Worm (Caenorhabditis elegans): ENCODE measurements around the gene mvk-1.

The mvk-1 gene

DNA sequence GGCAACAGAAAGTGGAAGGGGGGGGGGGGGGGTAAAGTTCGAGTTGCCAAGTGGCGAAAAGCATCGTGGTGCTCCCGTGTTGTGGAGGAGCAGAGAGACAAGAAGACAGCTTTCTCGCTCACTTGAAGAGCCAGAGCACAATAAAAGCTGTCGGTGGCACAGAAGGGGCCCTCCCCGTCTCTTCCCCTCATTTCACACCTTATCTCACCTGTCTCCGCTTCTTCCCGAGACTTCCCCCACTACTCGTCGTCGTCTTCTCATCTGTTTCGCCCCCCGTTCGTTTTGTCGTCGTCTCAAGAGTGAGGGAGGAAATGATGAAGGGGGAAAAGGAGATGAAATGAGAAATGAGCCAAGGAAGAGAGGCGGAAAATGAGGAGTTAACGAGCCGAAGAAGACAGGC lies 2.4 kb upstream of the mvk-1 start:
- TF ChIP-seq egrh-3 (GFP tag; IDR thresholded peaks at IDR 0.05) (peak; percentile 56; the same call in 1 of the 2 replicates), atf-7 (tag; optimal IDR thresholded peaks at IDR 0.05) (no peak), pbrm-1 (GFP tag; IDR thresholded peaks at IDR 0.05) (no peak), T26A5.8 (tag; optimal IDR thresholded peaks at IDR 0.05) (no peak), Y53F4B.3 (GFP tag; IDR thresholded peaks at IDR 0.05) (no peak), nhr-80 (tag; optimal IDR thresholded peaks at IDR 0.05) (no peak), bed-1 (GFP tag; IDR thresholded peaks at IDR 0.05) (no peak), akir-1 (GFP tag; optimal IDR thresholded peaks at IDR 0.05) (no peak), nhr-90 (tag; optimal IDR thresholded peaks at IDR 0.05) (no peak), lir-1 (GFP tag; conservative IDR thresholded peaks at IDR 0.05) (no peak), lin-26 (GFP tag; IDR thresholded peaks at IDR 0.05) (no peak), repo-1 (tag; optimal IDR thresholded peaks at IDR 0.05) (no peak), ztf-28 (GFP tag; IDR thresholded peaks at IDR 0.05) (no peak), F55B11.4 (tag; optimal IDR thresholded peaks at IDR 0.05; ENCODE audit: borderline replicate concordance, insufficient read depth) (no peak), ZK185.1 (tag; optimal IDR thresholded peaks at IDR 0.05; ENCODE audit: poor library complexity, severe bottlenecking) (no peak), attf-6 (GFP tag; IDR thresholded peaks at IDR 0.05) (no peak), let-526 (GFP tag; IDR thresholded peaks at IDR 0.05) (no peak), F23B12.7 (tag; optimal IDR thresholded peaks at IDR 0.05; ENCODE audit: insufficient read depth) (no peak), sdz-38 (tag; optimal IDR thresholded peaks at IDR 0.05) (no peak), mcd-1 (GFP tag; IDR thresholded peaks at IDR 0.05) (no peak), zim-3 (tag; optimal IDR thresholded peaks at IDR 0.05) (no peak), F52B5.7 (tag; optimal IDR thresholded peaks at IDR 0.05) (no peak), aptf-3 (GFP tag; IDR thresholded peaks at IDR 0.05) (no peak), ceh-27 (GFP tag; optimal IDR thresholded peaks at IDR 0.05) (no peak), dox-1 (GFP tag; IDR thresholded peaks at IDR 0.05) (peak; percentile 29; the same call in 1 of the 2 replicates), bed-2 (GFP tag; IDR thresholded peaks at IDR 0.05) (no peak), nfyb-1 (GFP tag; IDR thresholded peaks at IDR 0.05) (no peak), ztf-22 (GFP tag; optimal IDR thresholded peaks at IDR 0.05) (no peak), T07F8.4 (tag; optimal IDR thresholded peaks at IDR 0.05) (no peak), ccch-3 (GFP tag; optimal IDR thresholded peaks at IDR 0.05) (no peak), snpc-3.4 (tag; optimal IDR thresholded peaks at IDR 0.05) (no peak), zfh-2 (GFP tag; conservative IDR thresholded peaks at IDR 0.05) (peak; percentile 90), F49E8.2 (tag; optimal IDR thresholded peaks at IDR 0.05; ENCODE audit: insufficient read depth) (no peak), somi-1 (GFP tag; optimal IDR thresholded peaks at IDR 0.05) (peak; percentile 40), aptf-2 (GFP tag; conservative IDR thresholded peaks at IDR 0.05) (no peak)

DNA sequence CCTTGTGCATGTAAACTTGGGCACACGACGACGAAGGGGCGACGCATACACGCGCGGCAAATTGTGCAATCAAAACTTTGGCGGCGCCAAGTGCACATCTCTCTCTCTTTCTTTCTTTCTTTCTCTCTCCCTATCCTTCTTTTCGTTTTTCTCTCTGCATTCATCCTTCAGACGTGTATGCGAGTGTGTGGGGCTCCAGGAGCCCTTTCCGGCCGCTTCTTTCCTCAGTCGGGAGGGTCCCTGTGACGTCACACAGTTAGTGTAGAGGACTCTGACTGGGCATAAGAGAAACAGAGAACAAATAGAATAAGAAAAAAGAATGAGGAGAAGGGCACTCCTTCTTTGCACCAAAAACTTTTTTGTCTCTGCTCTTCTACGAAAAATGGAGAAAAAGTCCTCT lies 1.4 kb upstream of the mvk-1 start:
- TF ChIP-seq lin-35 (GFP tag; optimal IDR thresholded peaks at IDR 0.05) (peak in 1 of 3 experiments; percentile 59), F39B2.1 (GFP tag; IDR thresholded peaks at IDR 0.05) (no peak), nfya-2 (GFP tag; IDR thresholded peaks at IDR 0.05) (no peak), somi-1 (GFP tag; optimal IDR thresholded peaks at IDR 0.05) (peak; percentile 74), lin-40 (tag; optimal IDR thresholded peaks at IDR 0.05) (peak; percentile 46), zfh-2 (GFP tag; conservative IDR thresholded peaks at IDR 0.05) (peak; percentile 92), let-526 (GFP tag; IDR thresholded peaks at IDR 0.05) (no peak), athp-1 (tag; optimal IDR thresholded peaks at IDR 0.05) (no peak), C06A6.2 (GFP tag; conservative IDR thresholded peaks at IDR 0.05) (0 out of 2 replicates have a peak, but pooled peaks have one; percentile 56), bed-1 (GFP tag; IDR thresholded peaks at IDR 0.05) (0 out of 2 replicates have a peak, but pooled peaks have one; percentile 27), ztf-3 (GFP tag; optimal IDR thresholded peaks at IDR 0.05) (no peak), madf-6 (GFP tag; IDR thresholded peaks at IDR 0.05) (no peak), dpff-1 (tag; optimal IDR thresholded peaks at IDR 0.05) (no peak), ceh-27 (GFP tag; optimal IDR thresholded peaks at IDR 0.05) (peak; percentile 52), cebp-1 (GFP tag; IDR thresholded peaks at IDR 0.05) (no peak), cebp-1 (tag; optimal IDR thresholded peaks at IDR 0.05) (peak; percentile 48), snpc-1.1 (tag; optimal IDR thresholded peaks at IDR 0.05; ENCODE audit: insufficient read depth) (no peak), snpc-4 (GFP tag; optimal IDR thresholded peaks at IDR 0.05) (peak; percentile 25), snpc-4 (tag; optimal IDR thresholded peaks at IDR 0.05) (no peak)
